Worm (Caenorhabditis elegans) whole organism, L3 larva: ENCODE data around the gene ZK1320.7.
"Not testable (repeated sequence)": the region's sequence is repeated elsewhere in the genome, so short reads cannot be mapped to it uniquely, and the experiment has no call there.

ENCODE experiments used
- R02D3.7 ChIP-seq: fragments of 150-350 bp; optimal IDR thresholded peaks from 2 replicates; lab custom pipeline; 2014; ENCODE audit warnings: missing biosample characterization, missing genetic modification characterization
- fkh-10 ChIP-seq: sonication (generic microtip); optimal IDR thresholded peaks from 2 replicates; lab custom pipeline; 2017; ENCODE audit warnings: missing biosample characterization, missing genetic modification reagents, missing genetic modification characterization
- nhr-43 ChIP-seq: sonication (generic microtip); optimal IDR thresholded peaks from 2 replicates; lab custom pipeline; 2016; ENCODE audit warnings: mild to moderate bottlenecking, missing genetic modification characterization, missing compliant biosample characterization; ENCODE audit not compliant: poor library complexity, severe bottlenecking

The ZK1320.7 gene

DNA sequence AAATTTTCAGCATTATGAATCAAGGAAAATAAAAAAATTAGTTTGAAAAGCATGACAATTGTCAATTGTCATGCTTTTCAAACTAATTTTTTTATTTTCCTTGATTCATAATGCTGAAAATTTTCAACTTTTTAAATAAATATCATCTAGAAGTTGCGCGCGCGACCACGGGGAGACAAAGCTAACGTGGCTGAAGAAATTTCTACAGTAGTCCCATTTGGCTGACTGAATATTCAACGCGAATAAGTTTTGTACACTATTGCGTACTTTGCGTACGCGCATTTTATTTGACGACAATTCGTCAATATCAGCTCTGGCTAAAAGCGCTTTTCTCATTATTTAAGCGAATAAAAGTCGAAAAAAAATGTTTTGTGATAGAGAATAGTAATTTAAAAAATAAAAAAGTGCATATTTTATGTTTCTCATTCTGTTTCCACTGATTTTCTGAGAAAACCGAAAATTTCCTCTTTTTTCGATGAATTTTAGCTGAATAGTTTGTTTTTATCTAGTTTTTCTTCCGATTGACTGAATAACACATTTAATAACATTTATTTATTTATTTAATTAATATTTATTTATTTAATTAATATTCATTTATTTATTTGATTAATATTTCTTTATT lies 47.3 kb downstream of the ZK1320.7 start, which contains the start of gene Y53C12A.11:
TSS of gene Y53C12A.11 (minus strand) at position 68 of the 622 bp plus-strand sequence.
- not testable (repeated sequence) for TF ChIP-seq R02D3.7 (tag; lab: Kevin White, UChicago); fkh-10 (GFP tag; lab: Kevin White, UChicago); nhr-43 (tag; lab: Kevin White, UChicago)
